Worm (Caenorhabditis elegans) whole organism, early embryonic: Measurements from ENCODE around the gene cyp-33C2.

ENCODE experiments used
- B0310.2 ChIP-seq: sonication (generic microtip); optimal IDR thresholded peaks from 2 replicates; lab custom pipeline; 2016; ENCODE audit warnings: mild to moderate bottlenecking, missing genetic modification characterization, missing compliant biosample characterization
- F13C5.2 ChIP-seq: sonication (generic microtip); optimal IDR thresholded peaks from 2 replicates; lab custom pipeline; 2017; ENCODE audit warnings: mild to moderate bottlenecking, missing genetic modification characterization, inconsistent platforms, missing compliant biosample characterization
- aly-1 ChIP-seq: sonication (generic microtip); optimal IDR thresholded peaks from 2 replicates; lab custom pipeline; 2016; ENCODE audit warnings: missing genetic modification characterization, missing compliant biosample characterization
- ama-1 ChIP-seq: fragments of 150-350 bp; optimal IDR thresholded peaks from 2 replicates; lab custom pipeline; 2014
- ceh-13 ChIP-seq: fragments of 200-800 bp; sonication (Bioruptor generic); optimal IDR thresholded peaks from 2 replicates; lab custom pipeline; 2018; ENCODE audit warnings: mild to moderate bottlenecking, missing genetic modification characterization, missing compliant biosample characterization
- ceh-36 ChIP-seq: sonication (generic microtip); optimal IDR thresholded peaks from 2 replicates; lab custom pipeline; 2016; ENCODE audit warnings: missing genetic modification characterization, inconsistent platforms, missing compliant biosample characterization
- ets-7 ChIP-seq: sonication (generic microtip); optimal IDR thresholded peaks from 2 replicates; lab custom pipeline; 2016; ENCODE audit warnings: missing genotype, missing genetic modification characterization, missing compliant biosample characterization
- flt-1 ChIP-seq: fragments of 200-800 bp; sonication (Bioruptor generic); IDR thresholded peaks from 2 replicates; pipeline ENCODE4 v1.3.6; 2022; ENCODE audit warnings: missing genetic modification characterization, missing compliant biosample characterization
- hmbx-1 ChIP-seq: sonication (generic microtip); optimal IDR thresholded peaks from 2 replicates; lab custom pipeline; 2016; ENCODE audit warnings: mild to moderate bottlenecking, missing genetic modification characterization, missing compliant biosample characterization
- hmg-4 ChIP-seq: fragments of 200-800 bp; sonication (Bioruptor generic); optimal IDR thresholded peaks from 2 replicates; lab custom pipeline; 2018; ENCODE audit warnings: mild to moderate bottlenecking, missing genetic modification characterization, missing compliant biosample characterization
- hnd-1 ChIP-seq: sonication (generic microtip); optimal IDR thresholded peaks from 2 replicates; lab custom pipeline; 2016; ENCODE audit warnings: missing genetic modification characterization, missing compliant biosample characterization
- pes-1 ChIP-seq: fragments of 200-800 bp; sonication (Bioruptor generic); IDR thresholded peaks from 2 replicates; pipeline ENCODE4 v1.3.6; 2022; ENCODE audit warnings: missing genetic modification reagents, missing genetic modification characterization, missing compliant biosample characterization
- scrt-1 ChIP-seq: fragments of 200-800 bp; sonication (Bioruptor generic); IDR thresholded peaks from 2 replicates; pipeline ENCODE4 v1.3.6; 2022; ENCODE audit warnings: missing genetic modification characterization, missing compliant biosample characterization
- sea-1 ChIP-seq: fragments of 200-800 bp; sonication (Bioruptor generic); conservative IDR thresholded peaks from 2 replicates; pipeline ENCODE4 v1.3.6; 2022; ENCODE audit warnings: missing genetic modification characterization, missing compliant biosample characterization
- tbx-11 ChIP-seq: fragments of 200-800 bp; sonication (Bioruptor generic); IDR thresholded peaks from 2 replicates; pipeline ENCODE4 v1.3.6; 2022; ENCODE audit warnings: missing genetic modification characterization, missing compliant biosample characterization
- tbx-37 ChIP-seq: fragments of 200-800 bp; sonication (Bioruptor generic); conservative IDR thresholded peaks from 2 replicates; pipeline ENCODE4 v1.3.6; 2022; ENCODE audit warnings: missing genetic modification reagents, missing genetic modification characterization, missing compliant biosample characterization
- tra-4 ChIP-seq: sonication (generic microtip); optimal IDR thresholded peaks from 2 replicates; lab custom pipeline; 2017; ENCODE audit warnings: missing genetic modification characterization, missing compliant biosample characterization

cyp-33C2 gene

ce11 chrV:2181738-2182137 is 1.6 kb upstream of the cyp-33C2 start, which contains the start of gene srbc-16:
srbc-16 (plus strand) TSS chrV:2182038.
- TF ChIP-seq hmbx-1 (tag; lab: Kevin White, UChicago) (no peak), ama-1 (no peak), flt-1 (GFP tag; lab: Robert Waterston, UW) (no peak), F13C5.2 (no peak), ets-7 (tag; lab: Kevin White, UChicago) (no peak)

DNA sequence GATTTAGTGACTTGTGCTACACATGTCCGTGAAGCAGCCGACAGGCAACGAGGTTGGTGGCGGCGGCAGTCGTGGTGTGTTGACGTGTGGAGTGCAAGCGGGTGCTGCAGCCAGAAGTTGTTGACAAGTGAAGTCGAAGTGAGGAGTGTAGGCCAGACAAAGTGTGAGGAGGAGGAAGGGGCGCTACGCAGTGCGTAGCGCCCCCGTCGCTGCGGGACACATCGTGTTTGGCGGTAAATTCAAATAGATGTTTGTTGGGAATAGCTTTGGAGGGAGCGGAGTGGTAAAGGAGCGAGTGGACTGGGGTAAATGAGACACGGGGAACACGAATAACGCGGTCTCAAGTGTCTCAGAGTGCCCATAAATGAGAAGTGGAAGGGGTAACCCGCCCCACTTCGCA is 2.2 kb downstream of the cyp-33C2 start:
- TF ChIP-seq tra-4 (tag; lab: Kevin White, UChicago), result no peak
- TF ChIP-seq hnd-1, result no peak
- no peak for TF ChIP-seq flt-1 (GFP tag; lab: Robert Waterston, UW)
- no peak for TF ChIP-seq aly-1 (tag; lab: Kevin White, UChicago)

DNA sequence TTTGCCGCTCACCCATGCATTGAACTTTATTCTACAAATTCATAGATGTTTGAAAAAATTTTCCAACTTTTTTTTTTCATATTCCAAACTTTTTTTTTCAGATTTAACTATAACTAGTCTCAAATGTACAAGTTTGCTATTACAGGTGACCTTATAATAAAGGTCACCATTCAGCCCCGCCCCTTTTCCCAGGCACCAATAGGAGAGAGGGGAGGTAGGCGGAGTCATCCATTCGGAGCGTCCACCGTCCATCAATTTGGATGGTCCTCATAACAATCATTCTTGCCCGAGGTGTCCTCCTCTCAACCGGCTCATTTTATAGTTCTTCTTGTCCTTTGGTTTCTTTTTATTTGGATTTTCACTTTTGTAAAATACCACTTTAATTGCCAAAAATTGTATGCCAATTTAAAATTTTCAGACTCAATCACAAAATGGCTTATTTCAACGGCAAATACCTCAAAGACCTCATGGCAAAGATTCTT is 4.6 kb downstream of the cyp-33C2 start, which contains the start of gene Y5H2B.3:
TSS of gene Y5H2B.3 (plus strand) at position 432 of the 482 bp plus-strand sequence.
- no peak for TF ChIP-seq tra-4 (tag; lab: Kevin White, UChicago)

ce11 chrV:2190383-2190782 is 7.1 kb downstream of the cyp-33C2 start:
- TF ChIP-seq F13C5.2, result no peak
- no peak for TF ChIP-seq tra-4 (tag; lab: Kevin White, UChicago)
- no peak for TF ChIP-seq sea-1
- no peak for TF ChIP-seq ets-7 (tag; lab: Kevin White, UChicago)
- no peak for TF ChIP-seq tbx-37 (GFP tag; lab: Robert Waterston, UW)

ce11 chrV:2191122-2191521 is 7.8 kb downstream of the cyp-33C2 start, which contains the start of gene srbc-42:
srbc-42 (minus strand) TSS chrV:2191222.
- TF ChIP-seq ama-1, result no peak

DNA sequence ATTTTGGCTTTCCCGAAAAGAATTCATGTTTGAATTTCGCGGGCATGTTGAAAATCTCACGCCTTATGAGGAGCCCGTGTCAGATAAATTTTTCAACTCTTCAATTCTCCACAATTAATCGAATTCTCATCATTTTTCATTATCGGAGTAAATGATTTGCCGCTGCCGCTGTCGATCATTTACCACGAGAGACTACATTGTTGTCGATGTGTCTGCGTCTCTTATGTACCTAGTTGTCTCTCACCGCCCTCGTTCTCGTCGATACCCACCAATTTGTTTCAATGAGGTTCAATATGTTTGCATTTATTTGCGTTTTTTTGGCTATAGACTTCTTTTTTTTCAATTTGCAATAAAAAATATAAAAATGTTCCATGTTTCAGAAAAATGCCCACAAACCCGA is 8.8 kb downstream of the cyp-33C2 start, which contains the start of gene nhr-13:
TSS of gene nhr-13 (plus strand) at position 369 of the 400 bp plus-strand sequence.
- TF ChIP-seq pes-1 (GFP tag; lab: Robert Waterston, UW) (no peak), tbx-11 (GFP tag; lab: Robert Waterston, UW) (no peak), hmg-4 (GFP tag; lab: Kevin White, UChicago) (no peak), ama-1 (no peak), ceh-13 (GFP tag; lab: Kevin White, UChicago) (no peak), scrt-1 (GFP tag; lab: Robert Waterston, UW) (no peak), hmbx-1 (tag; lab: Kevin White, UChicago) (no peak), B0310.2 (tag; lab: Kevin White, UChicago) (no peak), sea-1 (no peak), tra-4 (tag; lab: Kevin White, UChicago) (no peak), F13C5.2 (no peak), ceh-36 (no peak), aly-1 (tag; lab: Kevin White, UChicago) (no peak), ets-7 (tag; lab: Kevin White, UChicago) (no peak), flt-1 (GFP tag; lab: Robert Waterston, UW) (no peak), tbx-37 (GFP tag; lab: Robert Waterston, UW) (no peak), hnd-1 (no peak)

- no peak for TF ChIP-seq F13C5.2
- TF ChIP-seq aly-1 (tag; lab: Kevin White, UChicago), result no peak
- no peak for TF ChIP-seq scrt-1 (GFP tag; lab: Robert Waterston, UW)
- TF ChIP-seq ceh-13 (GFP tag; lab: Kevin White, UChicago), result no peak
- no peak for TF ChIP-seq ets-7 (tag; lab: Kevin White, UChicago)
- no peak for TF ChIP-seq sea-1
- TF ChIP-seq pes-1 (GFP tag; lab: Robert Waterston, UW), result no peak
- no peak for TF ChIP-seq tbx-11 (GFP tag; lab: Robert Waterston, UW)
- no peak for TF ChIP-seq hnd-1
- no peak for TF ChIP-seq tbx-37 (GFP tag; lab: Robert Waterston, UW)
- TF ChIP-seq B0310.2 (tag; lab: Kevin White, UChicago), result no peak
Measured at ce11 chrV:2199594-2199993, 16.3 kb downstream of the cyp-33C2 start.

DNA sequence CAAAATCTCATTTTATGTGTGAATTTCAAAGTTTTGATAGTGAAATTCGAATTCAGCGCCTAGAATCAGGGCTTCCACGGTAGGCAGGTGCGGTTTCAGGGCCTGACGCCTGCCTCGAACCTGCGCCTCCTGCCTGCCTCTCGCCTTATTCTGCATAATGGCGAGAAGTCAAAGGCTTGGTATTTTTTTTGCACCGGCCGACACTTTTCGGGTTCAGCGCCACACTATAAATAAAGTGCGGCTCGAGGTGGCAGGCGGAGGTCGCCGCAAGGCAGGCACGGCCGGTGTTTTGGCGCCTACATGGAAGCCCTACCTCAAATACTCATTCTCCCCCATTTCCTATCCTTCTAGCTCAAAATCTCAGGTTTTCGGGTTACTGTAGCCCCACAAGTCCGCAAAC is 17.1 kb downstream of the cyp-33C2 start:
- TF ChIP-seq tra-4 (tag; lab: Kevin White, UChicago) (no peak), scrt-1 (GFP tag; lab: Robert Waterston, UW) (no peak), pes-1 (GFP tag; lab: Robert Waterston, UW) (no peak), hnd-1 (no peak), F13C5.2 (no peak), ets-7 (tag; lab: Kevin White, UChicago) (no peak), tbx-11 (GFP tag; lab: Robert Waterston, UW) (no peak), hmg-4 (GFP tag; lab: Kevin White, UChicago) (no peak), aly-1 (tag; lab: Kevin White, UChicago) (no peak), tbx-37 (GFP tag; lab: Robert Waterston, UW) (no peak), flt-1 (GFP tag; lab: Robert Waterston, UW) (no peak), sea-1 (no peak)

- TF ChIP-seq tbx-37 (GFP tag; lab: Robert Waterston, UW) (no peak), ama-1 (no peak), aly-1 (tag; lab: Kevin White, UChicago) (no peak), B0310.2 (tag; lab: Kevin White, UChicago) (no peak)
Measured at ce11 chrV:2201240-2201639, 18.0 kb downstream of the cyp-33C2 start, which contains the start of gene cyp-32B1. cyp-32B1 (minus strand) TSS chrV:2201415.
